Worm (Caenorhabditis elegans) whole organism, young adult: ENCODE results near the gene ugt-2.
A peak's percentile ranks its signal among the peaks of the same experiment; 100 is the strongest.

ENCODE experiments used
- Y53F4B.3 ChIP-seq: fragments of 200-800 bp; sonication (Bioruptor generic); IDR thresholded peaks from 2 replicates; pipeline ENCODE4 v1.3.6; 2022; ENCODE audit warnings: missing genetic modification reagents, missing genetic modification characterization, missing compliant biosample characterization
- Y53G8AR.9 ChIP-seq: fragments of 200-800 bp; sonication (Bioruptor generic); conservative IDR thresholded peaks from 2 replicates; pipeline ENCODE4 v1.3.6; 2022; ENCODE audit warnings: missing genetic modification reagents, missing genetic modification characterization, missing compliant biosample characterization
- attf-6 ChIP-seq: fragments of 200-800 bp; sonication (Bioruptor generic); IDR thresholded peaks from 2 replicates; pipeline ENCODE4 v1.3.6; 2022; ENCODE audit warnings: missing genetic modification reagents, missing genetic modification characterization, missing compliant biosample characterization
- ceh-100 ChIP-seq: fragments of 200-800 bp; sonication (Bioruptor generic); IDR thresholded peaks from 2 replicates; pipeline ENCODE4 v1.3.6; 2022; ENCODE audit warnings: missing genetic modification reagents, missing genetic modification characterization, missing compliant biosample characterization
- ceh-40 ChIP-seq: fragments of 200-800 bp; sonication (Bioruptor generic); IDR thresholded peaks from 2 replicates; pipeline ENCODE4 v1.3.6; 2022; ENCODE audit warnings: missing genetic modification characterization, missing compliant biosample characterization
- ceh-58 ChIP-seq: fragments of 200-800 bp; sonication (Bioruptor generic); IDR thresholded peaks from 2 replicates; pipeline ENCODE4 v1.3.6; 2022; ENCODE audit warnings: missing genetic modification characterization, missing compliant biosample characterization
- egrh-3 ChIP-seq: fragments of 200-800 bp; sonication (Bioruptor generic); IDR thresholded peaks from 2 replicates; pipeline ENCODE4 v1.3.6; 2022; ENCODE audit warnings: missing genetic modification reagents, missing genetic modification characterization, missing compliant biosample characterization
- ekl-4 ChIP-seq: fragments of 200-800 bp; sonication (Bioruptor generic); IDR thresholded peaks from 2 replicates; pipeline ENCODE4 v1.3.6; 2022; ENCODE audit warnings: missing genetic modification reagents, missing genetic modification characterization, missing compliant biosample characterization
- madf-3 ChIP-seq: fragments of 200-800 bp; sonication (Bioruptor generic); IDR thresholded peaks from 2 replicates; pipeline ENCODE4 v1.3.6; 2022; ENCODE audit warnings: missing genetic modification reagents, missing genetic modification characterization, missing compliant biosample characterization

The ugt-2 gene

DNA sequence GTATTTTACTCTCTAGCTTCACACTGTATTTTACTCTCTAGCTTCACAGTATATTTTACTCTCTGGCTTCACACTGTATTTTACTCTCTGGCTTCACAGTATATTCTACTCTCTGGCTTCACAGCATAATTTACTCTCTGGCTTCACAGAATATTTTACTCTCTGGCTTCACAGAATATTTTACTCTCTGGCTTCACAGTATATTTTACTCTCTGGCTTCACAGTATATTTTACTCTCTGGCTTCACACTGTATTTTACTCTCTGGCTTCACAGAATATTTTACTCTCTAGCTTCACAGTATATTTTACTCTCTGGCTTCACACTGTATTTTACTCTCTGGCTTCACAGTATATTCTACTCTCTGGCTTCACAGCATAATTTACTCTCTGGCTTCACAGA lies 51.3 kb downstream of the ugt-2 start:
- TF ChIP-seq egrh-3 (GFP tag; lab: Robert Waterston, UW) (peak; percentile 84; the same call in 1 of the 2 replicates), Y53F4B.3 (GFP tag; lab: Robert Waterston, UW) (peak; percentile 60; the same call in 1 of the 2 replicates), madf-3 (GFP tag; lab: Robert Waterston, UW) (0 out of 2 replicates have a peak, but pooled peaks have one; percentile 54)
- TF ChIP-seq, all 124 proteins: peak for 3; not testable (repeated sequence) for 121

ce11 chrV:10450355-10450754 lies 51.8 kb downstream of the ugt-2 start:
- 0 out of 2 replicates have a peak, but pooled peaks have one; percentile 32 for TF ChIP-seq attf-6
- 0 out of 2 replicates have a peak, but pooled peaks have one; percentile 22 for TF ChIP-seq ekl-4 (GFP tag; lab: Robert Waterston, UW)
- TF ChIP-seq ceh-58 (GFP tag; lab: Robert Waterston, UW): peak; percentile 94
- 0 out of 2 replicates have a peak, but pooled peaks have one; percentile 34 for TF ChIP-seq ceh-40 (GFP tag; lab: Robert Waterston, UW)
- 0 out of 2 replicates have a peak, but pooled peaks have one; percentile 27 for TF ChIP-seq Y53G8AR.9 (GFP tag; lab: Robert Waterston, UW)
- 0 out of 2 replicates have a peak, but pooled peaks have one; percentile 32 for TF ChIP-seq ceh-100 (GFP tag; lab: Robert Waterston, UW)
- TF ChIP-seq madf-3 (GFP tag; lab: Robert Waterston, UW): peak; percentile 75; the same call in 1 of the 2 replicates
- TF ChIP-seq egrh-3 (GFP tag; lab: Robert Waterston, UW): peak; percentile 90
- TF ChIP-seq Y53F4B.3 (GFP tag; lab: Robert Waterston, UW): peak; percentile 97; the same call in 1 of the 2 replicates
- TF ChIP-seq, all 124 proteins: peak for 9; not testable (repeated sequence) for 115
